Worm (Caenorhabditis elegans): Measurements from ENCODE around the gene nlp-14.

Gene nlp-14

DNA sequence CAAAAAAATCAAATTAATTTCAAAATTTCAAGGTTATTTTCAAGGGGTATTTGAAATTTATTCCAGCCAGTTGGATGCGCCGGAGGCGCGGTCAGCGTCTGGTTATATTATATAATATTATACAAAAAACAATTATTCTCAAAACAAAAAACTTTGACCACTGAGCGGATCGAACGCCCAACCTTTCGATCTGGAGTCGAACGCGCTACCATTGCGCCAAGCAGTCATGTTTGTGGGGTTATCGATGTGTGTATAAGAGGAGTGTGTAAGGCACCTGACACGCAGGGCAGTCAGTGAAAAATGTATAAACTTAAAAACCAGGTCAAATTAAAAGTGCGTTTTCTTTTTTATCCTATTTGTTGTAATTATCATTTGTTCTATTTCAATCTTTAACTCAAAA, 24.9 kb upstream of the nlp-14 start (continued):
- TF ChIP-seq madf-8 (GFP tag; conservative IDR thresholded peaks at IDR 0.05) = no peak
- TF ChIP-seq nfya-1 (tag; optimal IDR thresholded peaks at IDR 0.05; ENCODE audit: borderline replicate concordance, insufficient read depth) = no peak
- TF ChIP-seq rcor-1 (GFP tag; IDR thresholded peaks at IDR 0.05) = no peak
- TF ChIP-seq hlh-12 (tag; optimal IDR thresholded peaks at IDR 0.05) = no peak
- TF ChIP-seq tbp1 (GFP tag; optimal IDR thresholded peaks at IDR 0.05) = peak; percentile 93
- TF ChIP-seq nhr-27 (tag; optimal IDR thresholded peaks at IDR 0.05) = no peak
- TF ChIP-seq snpc-1.1 (tag; optimal IDR thresholded peaks at IDR 0.05; ENCODE audit: insufficient read depth) = no peak
- TF ChIP-seq hlh-26 (GFP tag; conservative IDR thresholded peaks at IDR 0.05) = no peak
- TF ChIP-seq nhr-90 (tag; optimal IDR thresholded peaks at IDR 0.05) = peak; percentile 13
- TF ChIP-seq T07F8.4 (tag; optimal IDR thresholded peaks at IDR 0.05) = no peak
- TF ChIP-seq die-1 (tag; optimal IDR thresholded peaks at IDR 0.05) = peak; percentile 68
- peak; percentile 18 for TF ChIP-seq attf-5 (GFP tag; optimal IDR thresholded peaks at IDR 0.05)
- TF ChIP-seq lsl-1 (GFP tag; optimal IDR thresholded peaks at IDR 0.05) = no peak
- TF ChIP-seq Y53F4B.3 (GFP tag; IDR thresholded peaks at IDR 0.05) = no peak
- no peak for TF ChIP-seq F49E8.2 (tag; optimal IDR thresholded peaks at IDR 0.05; ENCODE audit: insufficient read depth)
- TF ChIP-seq bed-1 (GFP tag; IDR thresholded peaks at IDR 0.05) = no peak
- no peak for TF ChIP-seq aptf-3 (GFP tag; IDR thresholded peaks at IDR 0.05)
- no peak for TF ChIP-seq T26A5.8 (tag; optimal IDR thresholded peaks at IDR 0.05)
- no peak for TF ChIP-seq akir-1 (GFP tag; optimal IDR thresholded peaks at IDR 0.05)
- TF ChIP-seq ceh-100 (GFP tag; IDR thresholded peaks at IDR 0.05) = no peak
- TF ChIP-seq nfya-2 (GFP tag; IDR thresholded peaks at IDR 0.05) = no peak
- no peak for TF ChIP-seq unc-62 (GFP tag; optimal IDR thresholded peaks at IDR 0.05)
- no peak for TF ChIP-seq hmg-20 (GFP tag; IDR thresholded peaks at IDR 0.05)
- no peak for TF ChIP-seq F52B5.7 (tag; optimal IDR thresholded peaks at IDR 0.05)
- no peak for TF ChIP-seq sea-2 (GFP tag; IDR thresholded peaks at IDR 0.05)
- TF ChIP-seq K12H6.12 (tag; optimal IDR thresholded peaks at IDR 0.05) = no peak
- no peak for TF ChIP-seq Y79H2A.3 (GFP tag; conservative IDR thresholded peaks at IDR 0.05)
- TF ChIP-seq madf-6 (GFP tag; IDR thresholded peaks at IDR 0.05) = no peak
- TF ChIP-seq hmg-1.2 (GFP tag; IDR thresholded peaks at IDR 0.05) = peak; percentile 68
- TF ChIP-seq F33H1.4 (GFP tag; IDR thresholded peaks at IDR 0.05) = no peak
- no peak for TF ChIP-seq athp-1 (tag; optimal IDR thresholded peaks at IDR 0.05)
- no peak for TF ChIP-seq madf-3 (GFP tag; IDR thresholded peaks at IDR 0.05)
- TF ChIP-seq attf-6 (GFP tag; IDR thresholded peaks at IDR 0.05) = no peak
- TF ChIP-seq attf-3 (GFP tag; conservative IDR thresholded peaks at IDR 0.05) = no peak
- TF ChIP-seq F23B12.7 (tag; optimal IDR thresholded peaks at IDR 0.05; ENCODE audit: insufficient read depth) = peak; percentile 29
- TF ChIP-seq F57C9.4 (tag; optimal IDR thresholded peaks at IDR 0.05) = no peak
- no peak for TF ChIP-seq sptf-2 (GFP tag; optimal IDR thresholded peaks at IDR 0.05)
- TF ChIP-seq ekl-4 (GFP tag; IDR thresholded peaks at IDR 0.05) = 0 out of 2 replicates have a peak, but pooled peaks have one; percentile 31
- TF ChIP-seq rec-8 (tag; optimal IDR thresholded peaks at IDR 0.05) = no peak
- no peak for TF ChIP-seq B0019.2 (GFP tag; conservative IDR thresholded peaks at IDR 0.05)
- no peak for TF ChIP-seq nhr-80 (tag; optimal IDR thresholded peaks at IDR 0.05)
- no peak for TF ChIP-seq ceh-91 (GFP tag; IDR thresholded peaks at IDR 0.05)
- TF ChIP-seq him-1 (tag; optimal IDR thresholded peaks at IDR 0.05) = peak; percentile 55
- no peak for TF ChIP-seq ZK185.1 (tag; optimal IDR thresholded peaks at IDR 0.05; ENCODE audit: poor library complexity, severe bottlenecking)
- no peak for TF ChIP-seq F57A8.1 (GFP tag; optimal IDR thresholded peaks at IDR 0.05)
- no peak for TF ChIP-seq atf-7 (tag; optimal IDR thresholded peaks at IDR 0.05)
- no peak for TF ChIP-seq B0336.3 (GFP tag; IDR thresholded peaks at IDR 0.05)
- TF ChIP-seq B0261.1 (tag; optimal IDR thresholded peaks at IDR 0.05) = peak; percentile 77
- no peak for TF ChIP-seq nhr-120 (GFP tag; IDR thresholded peaks at IDR 0.05)

Data from whole organism, young adult.